Worm (Caenorhabditis elegans) whole organism, L4 larva: ENCODE measurements around the gene bnc-1.

Experiments used
- R02D3.7 ChIP-seq: fragments of 150-350 bp; sonication (generic microtip); optimal IDR thresholded peaks from 3 replicates; lab custom pipeline; 2014; ENCODE audit warnings: missing biosample characterization, missing genetic modification characterization
- T26A8.4 ChIP-seq: fragments of 200-800 bp; sonication (Bioruptor generic); IDR thresholded peaks from 2 replicates; pipeline ENCODE4 v1.3.6; 2022; ENCODE audit warnings: missing genetic modification characterization, missing compliant biosample characterization
- ZK337.2 ChIP-seq: fragments of 200-800 bp; sonication (Bioruptor generic); IDR thresholded peaks from 2 replicates; pipeline ENCODE4 v1.3.6; 2022; ENCODE audit warnings: missing genetic modification reagents, missing genetic modification characterization, missing compliant biosample characterization
- ZK546.5 ChIP-seq, 2 experiments: sonication (generic microtip); optimal IDR thresholded peaks; 2 replicates each; lab custom pipeline; 2017; ENCODE audit warnings: missing biosample characterization in 2 of 2, missing genetic modification characterization in 2 of 2
- ama-1 ChIP-seq: fragments of 150-350 bp; optimal IDR thresholded peaks from 2 replicates; lab custom pipeline; 2014; ENCODE audit warnings: inconsistent platforms, mixed read lengths
- ceh-44 ChIP-seq: fragments of 200-800 bp; sonication (Bioruptor generic); IDR thresholded peaks from 2 replicates; pipeline ENCODE4 v1.3.6; 2022; ENCODE audit warnings: missing genetic modification reagents, missing genetic modification characterization, missing compliant biosample characterization
- ceh-62 ChIP-seq: sonication (generic microtip); optimal IDR thresholded peaks from 2 replicates; lab custom pipeline; 2017; ENCODE audit warnings: missing biosample characterization, missing genetic modification characterization
- ceh-82 ChIP-seq: sonication (generic microtip); optimal IDR thresholded peaks from 2 replicates; lab custom pipeline; 2017; ENCODE audit warnings: missing biosample characterization, missing genetic modification characterization
- cey-2 ChIP-seq: sonication (generic microtip); optimal IDR thresholded peaks from 3 replicates; lab custom pipeline; 2017; ENCODE audit warnings: missing genetic modification characterization, mild to moderate bottlenecking, missing compliant biosample characterization, antibody characterized with exemption, borderline replicate concordance; ENCODE audit not compliant: insufficient read depth
- daf-16 ChIP-seq, 3 experiments: sonication (generic microtip); optimal IDR thresholded peaks; 2 replicates each; lab custom pipeline; 2016 to 2017; ENCODE audit warnings: missing genetic modification characterization in 3 of 3, missing genetic modification reagents in 3 of 3, mild to moderate bottlenecking in 2 of 3, missing compliant biosample characterization in 2 of 3, missing biosample characterization in 1 of 3, moderate library complexity in 1 of 3
- daf-19 ChIP-seq: fragments of 200-800 bp; sonication (Bioruptor generic); conservative IDR thresholded peaks from 2 replicates; pipeline ENCODE4 v1.3.6; 2022; ENCODE audit warnings: missing genetic modification characterization, missing compliant biosample characterization
- dmd-6 ChIP-seq: fragments of 200-800 bp; sonication (Bioruptor generic); IDR thresholded peaks from 2 replicates; pipeline ENCODE4 v1.3.6; 2022; ENCODE audit warnings: missing genetic modification reagents, missing genetic modification characterization, missing compliant biosample characterization
- dve-1 ChIP-seq: sonication (generic microtip); optimal IDR thresholded peaks from 2 replicates; lab custom pipeline; 2017; ENCODE audit warnings: antibody characterized with exemption, mild to moderate bottlenecking, missing genetic modification characterization, missing compliant biosample characterization; ENCODE audit not compliant: insufficient read depth
- hlh-11 ChIP-seq: fragments of 200-800 bp; sonication (Bioruptor generic); optimal IDR thresholded peaks from 2 replicates; lab custom pipeline; 2018; ENCODE audit warnings: mild to moderate bottlenecking, missing genetic modification characterization, missing compliant biosample characterization
- hlh-30 ChIP-seq: sonication (generic microtip); optimal IDR thresholded peaks from 2 replicates; lab custom pipeline; 2017; ENCODE audit warnings: antibody characterized with exemption, mild to moderate bottlenecking, missing genetic modification characterization, missing compliant biosample characterization; ENCODE audit not compliant: insufficient read depth
- jun-1 ChIP-seq: fragments of 150-350 bp; optimal IDR thresholded peaks from 2 replicates; lab custom pipeline; 2014; ENCODE audit warnings: missing biosample characterization, missing genetic modification reagents, missing genetic modification characterization
- lin-15B ChIP-seq: fragments of 150-350 bp; sonication (generic microtip); optimal IDR thresholded peaks from 3 replicates; lab custom pipeline; 2014; ENCODE audit warnings: missing biosample characterization, missing genetic modification characterization
- lin-29 ChIP-seq: fragments of 200-800 bp; sonication (Bioruptor generic); IDR thresholded peaks from 2 replicates; pipeline ENCODE4 v1.3.6; 2022; ENCODE audit warnings: missing genetic modification reagents, missing genetic modification characterization, missing compliant biosample characterization
- lin-38 ChIP-seq: fragments of 200-800 bp; sonication (Bioruptor generic); IDR thresholded peaks from 2 replicates; pipeline ENCODE4 v1.3.6; 2022; ENCODE audit warnings: missing genetic modification reagents, missing genetic modification characterization, missing compliant biosample characterization
- madf-5 ChIP-seq, 2 experiments: fragments of 200-800 bp; sonication (Bioruptor generic); IDR thresholded peaks; 2 replicates each; pipeline ENCODE4 v1.3.6; 2022; ENCODE audit warnings: missing compliant biosample characterization in 2 of 2, missing genetic modification characterization in 2 of 2
- mdl-1 ChIP-seq, 2 experiments: fragments of 150-350 bp in 1 of 2; sonication (generic microtip) in 1 of 2; optimal IDR thresholded peaks; 2 replicates each; lab custom pipeline; 2014 to 2017; ENCODE audit warnings: missing biosample characterization in 2 of 2, missing genetic modification characterization in 2 of 2
- nhr-102 ChIP-seq: sonication (generic microtip); optimal IDR thresholded peaks from 2 replicates; lab custom pipeline; 2016; ENCODE audit warnings: mild to moderate bottlenecking, missing genetic modification characterization, moderate library complexity, missing compliant biosample characterization
- nhr-11 ChIP-seq: fragments of 150-350 bp; optimal IDR thresholded peaks from 2 replicates; lab custom pipeline; 2014; ENCODE audit warnings: missing biosample characterization, missing genetic modification characterization
- nhr-237 ChIP-seq: sonication (generic microtip); optimal IDR thresholded peaks from 2 replicates; lab custom pipeline; 2017; ENCODE audit warnings: missing biosample characterization, missing genetic modification characterization
- nhr-25 ChIP-seq: sonication (generic microtip); optimal IDR thresholded peaks from 2 replicates; lab custom pipeline; 2017; ENCODE audit warnings: missing genetic modification characterization, mild to moderate bottlenecking, missing compliant biosample characterization, antibody characterized with exemption, moderate library complexity, borderline replicate concordance; ENCODE audit not compliant: insufficient read depth
- nhr-28 ChIP-seq: fragments of 150-350 bp; optimal IDR thresholded peaks from 2 replicates; lab custom pipeline; 2014; ENCODE audit warnings: missing biosample characterization, missing genetic modification characterization
- nhr-76 ChIP-seq: fragments of 150-350 bp; optimal IDR thresholded peaks from 2 replicates; lab custom pipeline; 2014; ENCODE audit warnings: missing biosample characterization, missing genetic modification characterization
- nhr-77 ChIP-seq: fragments of 150-350 bp; optimal IDR thresholded peaks from 2 replicates; lab custom pipeline; 2014; ENCODE audit warnings: missing biosample characterization, missing genetic modification characterization
- php-3 ChIP-seq: fragments of 200-800 bp; sonication (Bioruptor generic); IDR thresholded peaks from 2 replicates; pipeline ENCODE4 v1.3.6; 2022; ENCODE audit warnings: missing genetic modification reagents, missing genetic modification characterization, missing compliant biosample characterization
- rbr-2 ChIP-seq: sonication (generic microtip); optimal IDR thresholded peaks from 2 replicates; lab custom pipeline; 2016; ENCODE audit warnings: missing genotype, missing genetic modification characterization, missing compliant biosample characterization
- sdz-12 ChIP-seq: fragments of 200-800 bp; sonication (Bioruptor generic); optimal IDR thresholded peaks from 2 replicates; lab custom pipeline; 2018; ENCODE audit warnings: mild to moderate bottlenecking, missing genetic modification characterization, missing compliant biosample characterization
- spr-1 ChIP-seq: sonication (generic microtip); optimal IDR thresholded peaks from 2 replicates; lab custom pipeline; 2016; ENCODE audit warnings: mild to moderate bottlenecking, missing genetic modification characterization, missing compliant biosample characterization
- spr-3 ChIP-seq: fragments of 200-800 bp; sonication (Bioruptor generic); optimal IDR thresholded peaks from 2 replicates; lab custom pipeline; 2018; ENCODE audit warnings: mild to moderate bottlenecking, missing genetic modification characterization, missing compliant biosample characterization
- unc-39 ChIP-seq: sonication (generic microtip); optimal IDR thresholded peaks from 2 replicates; lab custom pipeline; 2017; ENCODE audit warnings: missing biosample characterization, missing genetic modification characterization
- unc-62 ChIP-seq, 3 experiments: fragments of 150-350 bp in 1 of 3; sonication (generic microtip); optimal IDR thresholded peaks in 2 of 3; peaks in 1 of 3; 1 replicate in 1 of 3; 2 replicates in 2 of 3; lab custom pipeline; 2014 to 2017; ENCODE audit warnings: missing biosample characterization in 3 of 3, missing genetic modification characterization in 3 of 3, missing genetic modification reagents in 3 of 3, missing genotype in 1 of 3
- vab-7 ChIP-seq: fragments of 200-800 bp; sonication (Bioruptor generic); IDR thresholded peaks from 2 replicates; pipeline ENCODE4 v1.3.6; 2022; ENCODE audit warnings: missing genetic modification reagents, missing genetic modification characterization, missing compliant biosample characterization

The bnc-1 gene

ce11 chrV:12271495-12271894, 5.4 kb downstream of the bnc-1 start, which contains the start of the genes tsfm-1 and capg-2 (continued):
- TF ChIP-seq sdz-12 (GFP tag; lab: Kevin White, UChicago) (no peak), hlh-11 (tag; lab: Kevin White, UChicago) (no peak), nhr-76 (tag; lab: Kevin White, UChicago) (no peak), lin-38 (peak; percentile 84), ZK337.2 (GFP tag; lab: Robert Waterston, UW) (no peak), rbr-2 (no peak), ama-1 (lab: Kevin White, UChicago) (no peak), lin-15B (tag; lab: Kevin White, UChicago) (no peak), nhr-237 (tag; lab: Kevin White, UChicago) (no peak)

- TF ChIP-seq ZK546.5 (tag; optimal IDR thresholded peaks at IDR 0.05; lab: Kevin White, UChicago): no peak
- TF ChIP-seq spr-1 (tag; lab: Kevin White, UChicago): no peak
- TF ChIP-seq daf-16 (GFP tag; optimal IDR thresholded peaks at IDR 0.05; lab: Kevin White, UChicago): peak in 1 of 2 experiments; percentile 23
- TF ChIP-seq daf-16 (tag; optimal IDR thresholded peaks at IDR 0.05; lab: Kevin White, UChicago): no peak
- no peak for TF ChIP-seq T26A8.4 (GFP tag; lab: Robert Waterston, UW)
- peak; percentile 17 for TF ChIP-seq nhr-11 (tag; lab: Kevin White, UChicago)
- TF ChIP-seq php-3: no peak
- no peak for TF ChIP-seq dve-1 (tag; lab: Kevin White, UChicago)
- no peak for TF ChIP-seq nhr-28 (tag; lab: Kevin White, UChicago)
- no peak for TF ChIP-seq ceh-62 (tag; lab: Kevin White, UChicago)
- TF ChIP-seq ceh-82 (tag; lab: Kevin White, UChicago): no peak
- no peak for TF ChIP-seq cey-2
- no peak for TF ChIP-seq nhr-102 (tag; lab: Kevin White, UChicago)
- TF ChIP-seq hlh-30: peak; percentile 6
- no peak for TF ChIP-seq spr-3 (GFP tag; lab: Kevin White, UChicago)
- TF ChIP-seq lin-29 (GFP tag; lab: Robert Waterston, UW): no peak
- TF ChIP-seq jun-1 (tag; lab: Kevin White, UChicago): no peak
Measured at ce11 chrV:12269272-12269767, 7.5 kb downstream of the bnc-1 start, which contains the start of gene twk-24. TSS of gene twk-24 (minus strand) at chrV:12269322.

ce11 chrV:12263723-12264122, 13.1 kb downstream of the bnc-1 start, which contains the start of gene ssp-35:
TSS of gene ssp-35 (minus strand) at chrV:12263823.
- no peak for TF ChIP-seq nhr-237 (tag; lab: Kevin White, UChicago)
- TF ChIP-seq dmd-6: no peak
- TF ChIP-seq R02D3.7 (tag; lab: Kevin White, UChicago): no peak
- TF ChIP-seq vab-7 (GFP tag; lab: Robert Waterston, UW): no peak
- no peak for TF ChIP-seq madf-5 (GFP tag; IDR thresholded peaks at IDR 0.05; lab: Robert Waterston, UW)
- no peak for TF ChIP-seq unc-62 (GFP tag; optimal IDR thresholded peaks at IDR 0.05 in 1 of 2; lab: Kevin White, UChicago)
- TF ChIP-seq unc-62 (tag; optimal IDR thresholded peaks at IDR 0.05; lab: Kevin White, UChicago): no peak
- TF ChIP-seq ceh-62 (tag; lab: Kevin White, UChicago): no peak
- no peak for TF ChIP-seq mdl-1 (tag; optimal IDR thresholded peaks at IDR 0.05; lab: Kevin White, UChicago)
- no peak for TF ChIP-seq ceh-44 (GFP tag; lab: Robert Waterston, UW)
- TF ChIP-seq daf-19: no peak
- no peak for TF ChIP-seq unc-39 (tag; lab: Kevin White, UChicago)
- TF ChIP-seq nhr-77 (tag; lab: Kevin White, UChicago): no peak
- no peak for TF ChIP-seq nhr-25 (tag; lab: Kevin White, UChicago)
- TF ChIP-seq php-3: no peak
